Worm (Caenorhabditis elegans) whole organism, young adult: ENCODE measurements around the gene pax-3.

Experiments used
- snpc-1.3 ChIP-seq: sonication (generic microtip); optimal IDR thresholded peaks from 2 replicates; lab custom pipeline; 2017; ENCODE audit warnings: missing genetic modification characterization, mild to moderate bottlenecking, missing compliant biosample characterization, antibody characterized with exemption, moderate library complexity, missing genotype, missing genetic modification reagents; ENCODE audit not compliant: insufficient read depth
- snpc-4 ChIP-seq, 5 experiments: fragments of 150-350 bp in 1 of 5; sonication (generic microtip) in 4 of 5; optimal IDR thresholded peaks; 2 replicates each; lab custom pipeline; 2014 to 2018; ENCODE audit warnings: missing genetic modification characterization in 5 of 5, missing biosample characterization in 3 of 5, antibody characterized with exemption in 2 of 5, mild to moderate bottlenecking in 2 of 5, missing compliant biosample characterization in 2 of 5, missing genotype in 2 of 5, moderate library complexity in 2 of 5, missing genetic modification reagents in 1 of 5

- TF ChIP-seq snpc-1.3 (tag; lab: Kevin White, UChicago), result no peak
- TF ChIP-seq snpc-4 (GFP tag; optimal IDR thresholded peaks at IDR 0.05; lab: Kevin White, UChicago), result no peak
- TF ChIP-seq snpc-4 (tag; optimal IDR thresholded peaks at IDR 0.05; lab: Kevin White, UChicago), result no peak
Observed at ce11 chrII:10198486-10198885, 52.1 kb downstream of the pax-3 start.
